Worm (Caenorhabditis elegans) whole organism, L4 larva: ENCODE data around the gene R11D1.12.

Source experiments
- F10B5.3 ChIP-seq: sonication (generic microtip); optimal IDR thresholded peaks from 2 replicates; lab custom pipeline; 2016; ENCODE audit warnings: mild to moderate bottlenecking, missing genetic modification characterization, missing compliant biosample characterization
- F44E2.7 ChIP-seq: fragments of 200-800 bp; sonication (Bioruptor generic); IDR thresholded peaks from 2 replicates; pipeline ENCODE4 v2.1.2; 2022; ENCODE audit warnings: missing genetic modification characterization, missing compliant biosample characterization
- R02D3.7 ChIP-seq: fragments of 150-350 bp; sonication (generic microtip); optimal IDR thresholded peaks from 3 replicates; lab custom pipeline; 2014; ENCODE audit warnings: missing biosample characterization, missing genetic modification characterization
- T20F7.1 ChIP-seq: fragments of 200-800 bp; sonication (Bioruptor generic); optimal IDR thresholded peaks from 2 replicates; lab custom pipeline; 2018; ENCODE audit warnings: mild to moderate bottlenecking, missing genetic modification characterization, missing compliant biosample characterization
- T26A8.4 ChIP-seq: fragments of 200-800 bp; sonication (Bioruptor generic); IDR thresholded peaks from 2 replicates; pipeline ENCODE4 v1.3.6; 2022; ENCODE audit warnings: missing genetic modification characterization, missing compliant biosample characterization
- Y48G9A.11 ChIP-seq: fragments of 200-800 bp; sonication (Bioruptor generic); IDR thresholded peaks from 2 replicates; pipeline ENCODE4 v1.3.6; 2022; ENCODE audit warnings: missing genetic modification reagents, missing genetic modification characterization, missing compliant biosample characterization
- ZK337.2 ChIP-seq: fragments of 200-800 bp; sonication (Bioruptor generic); IDR thresholded peaks from 2 replicates; pipeline ENCODE4 v1.3.6; 2022; ENCODE audit warnings: missing genetic modification reagents, missing genetic modification characterization, missing compliant biosample characterization
- ama-1 ChIP-seq: fragments of 150-350 bp; optimal IDR thresholded peaks from 2 replicates; lab custom pipeline; 2014; ENCODE audit warnings: inconsistent platforms, mixed read lengths
- ceh-28 ChIP-seq: fragments of 150-350 bp; optimal IDR thresholded peaks from 2 replicates; lab custom pipeline; 2014; ENCODE audit warnings: missing biosample characterization, missing genetic modification reagents, missing genetic modification characterization
- ceh-82 ChIP-seq: sonication (generic microtip); optimal IDR thresholded peaks from 2 replicates; lab custom pipeline; 2017; ENCODE audit warnings: missing biosample characterization, missing genetic modification characterization
- daf-12 ChIP-seq: fragments of 150-350 bp; optimal IDR thresholded peaks from 2 replicates; lab custom pipeline; 2014; ENCODE audit warnings: missing biosample characterization, missing genetic modification reagents, missing genetic modification characterization
- daf-16 ChIP-seq, 3 experiments: sonication (generic microtip); optimal IDR thresholded peaks; 2 replicates each; lab custom pipeline; 2016 to 2017; ENCODE audit warnings: missing genetic modification characterization in 3 of 3, missing genetic modification reagents in 3 of 3, mild to moderate bottlenecking in 2 of 3, missing compliant biosample characterization in 2 of 3, missing biosample characterization in 1 of 3, moderate library complexity in 1 of 3
- daf-19 ChIP-seq: fragments of 200-800 bp; sonication (Bioruptor generic); conservative IDR thresholded peaks from 2 replicates; pipeline ENCODE4 v1.3.6; 2022; ENCODE audit warnings: missing genetic modification characterization, missing compliant biosample characterization
- dmd-6 ChIP-seq: fragments of 200-800 bp; sonication (Bioruptor generic); IDR thresholded peaks from 2 replicates; pipeline ENCODE4 v1.3.6; 2022; ENCODE audit warnings: missing genetic modification reagents, missing genetic modification characterization, missing compliant biosample characterization
- dpl-1 ChIP-seq: fragments of 150-350 bp; optimal IDR thresholded peaks from 2 replicates; lab custom pipeline; 2014; ENCODE audit warnings: missing biosample characterization, missing genetic modification reagents, missing genetic modification characterization
- dve-1 ChIP-seq: sonication (generic microtip); optimal IDR thresholded peaks from 2 replicates; lab custom pipeline; 2017; ENCODE audit warnings: antibody characterized with exemption, mild to moderate bottlenecking, missing genetic modification characterization, missing compliant biosample characterization; ENCODE audit not compliant: insufficient read depth
- egl-27 ChIP-seq: sonication (generic microtip); optimal IDR thresholded peaks from 3 replicates; lab custom pipeline; 2017; ENCODE audit warnings: missing biosample characterization, missing genetic modification reagents, missing genetic modification characterization
- gei-8 ChIP-seq: fragments of 200-800 bp; sonication (Bioruptor generic); optimal IDR thresholded peaks from 2 replicates; lab custom pipeline; 2018; ENCODE audit warnings: mild to moderate bottlenecking, missing genetic modification characterization, missing compliant biosample characterization
- lin-1 ChIP-seq: fragments of 200-800 bp; sonication (Bioruptor generic); IDR thresholded peaks from 2 replicates; pipeline ENCODE4 v1.3.6; 2022; ENCODE audit warnings: missing genetic modification reagents, missing genetic modification characterization, missing compliant biosample characterization
- lin-15B ChIP-seq: fragments of 150-350 bp; sonication (generic microtip); optimal IDR thresholded peaks from 3 replicates; lab custom pipeline; 2014; ENCODE audit warnings: missing biosample characterization, missing genetic modification characterization
- lin-38 ChIP-seq: fragments of 200-800 bp; sonication (Bioruptor generic); IDR thresholded peaks from 2 replicates; pipeline ENCODE4 v1.3.6; 2022; ENCODE audit warnings: missing genetic modification reagents, missing genetic modification characterization, missing compliant biosample characterization
- lir-3 ChIP-seq: sonication (generic microtip); optimal IDR thresholded peaks from 2 replicates; lab custom pipeline; 2016; ENCODE audit warnings: mild to moderate bottlenecking, missing genetic modification characterization, missing compliant biosample characterization
- lsy-2 ChIP-seq, 2 experiments: fragments of 150-350 bp in 1 of 2; sonication (generic microtip) in 1 of 2; optimal IDR thresholded peaks; 2 replicates each; lab custom pipeline; 2014 to 2017; ENCODE audit warnings: missing biosample characterization in 2 of 2, missing genetic modification characterization in 2 of 2
- madf-9 ChIP-seq: fragments of 200-800 bp; sonication (Bioruptor generic); conservative IDR thresholded peaks from 2 replicates; pipeline ENCODE4 v1.3.6; 2022; ENCODE audit warnings: missing genetic modification reagents, missing genetic modification characterization, missing compliant biosample characterization
- mdl-1 ChIP-seq, 2 experiments: fragments of 150-350 bp in 1 of 2; sonication (generic microtip) in 1 of 2; optimal IDR thresholded peaks; 2 replicates each; lab custom pipeline; 2014 to 2017; ENCODE audit warnings: missing biosample characterization in 2 of 2, missing genetic modification characterization in 2 of 2
- mxl-2 ChIP-seq: fragments of 200-800 bp; sonication (Bioruptor generic); conservative IDR thresholded peaks from 2 replicates; pipeline ENCODE4 v1.3.6; 2022; ENCODE audit warnings: missing genetic modification reagents, missing genetic modification characterization, missing compliant biosample characterization
- nhr-42 ChIP-seq: fragments of 200-800 bp; sonication (Bioruptor generic); IDR thresholded peaks from 2 replicates; pipeline ENCODE4 v1.3.6; 2022; ENCODE audit warnings: missing genetic modification characterization, missing compliant biosample characterization
- nhr-77 ChIP-seq: fragments of 150-350 bp; optimal IDR thresholded peaks from 2 replicates; lab custom pipeline; 2014; ENCODE audit warnings: missing biosample characterization, missing genetic modification characterization
- sdz-12 ChIP-seq: fragments of 200-800 bp; sonication (Bioruptor generic); optimal IDR thresholded peaks from 2 replicates; lab custom pipeline; 2018; ENCODE audit warnings: mild to moderate bottlenecking, missing genetic modification characterization, missing compliant biosample characterization
- snpc-1.2 ChIP-seq: fragments of 200-800 bp; sonication (Bioruptor generic); IDR thresholded peaks from 2 replicates; pipeline ENCODE4 v1.3.6; 2022; ENCODE audit warnings: missing genetic modification reagents, missing genetic modification characterization, missing compliant biosample characterization
- spr-1 ChIP-seq: sonication (generic microtip); optimal IDR thresholded peaks from 2 replicates; lab custom pipeline; 2016; ENCODE audit warnings: mild to moderate bottlenecking, missing genetic modification characterization, missing compliant biosample characterization
- tag-97 ChIP-seq: fragments of 200-800 bp; sonication (Bioruptor generic); IDR thresholded peaks from 2 replicates; pipeline ENCODE4 v1.3.6; 2022; ENCODE audit warnings: missing genetic modification characterization, missing compliant biosample characterization
- unc-39 ChIP-seq: sonication (generic microtip); optimal IDR thresholded peaks from 2 replicates; lab custom pipeline; 2017; ENCODE audit warnings: missing biosample characterization, missing genetic modification characterization
- unc-62 ChIP-seq, 3 experiments: fragments of 150-350 bp in 1 of 3; sonication (generic microtip); optimal IDR thresholded peaks in 2 of 3; peaks in 1 of 3; 1 replicate in 1 of 3; 2 replicates in 2 of 3; lab custom pipeline; 2014 to 2017; ENCODE audit warnings: missing biosample characterization in 3 of 3, missing genetic modification characterization in 3 of 3, missing genetic modification reagents in 3 of 3, missing genotype in 1 of 3
- vab-7 ChIP-seq: fragments of 200-800 bp; sonication (Bioruptor generic); IDR thresholded peaks from 2 replicates; pipeline ENCODE4 v1.3.6; 2022; ENCODE audit warnings: missing genetic modification reagents, missing genetic modification characterization, missing compliant biosample characterization
- zfp-2 ChIP-seq: sonication (generic microtip); optimal IDR thresholded peaks from 2 replicates; lab custom pipeline; 2016; ENCODE audit warnings: mild to moderate bottlenecking, missing genetic modification characterization, missing compliant biosample characterization
- zfp-3 ChIP-seq: fragments of 200-800 bp; sonication (Bioruptor generic); conservative IDR thresholded peaks from 2 replicates; pipeline ENCODE4 v1.3.6; 2022; ENCODE audit warnings: missing genetic modification reagents, missing genetic modification characterization, missing compliant biosample characterization
- ztf-7 ChIP-seq: fragments of 150-350 bp; optimal IDR thresholded peaks from 2 replicates; lab custom pipeline; 2014; ENCODE audit warnings: missing biosample characterization, missing genetic modification characterization

Gene R11D1.12

DNA sequence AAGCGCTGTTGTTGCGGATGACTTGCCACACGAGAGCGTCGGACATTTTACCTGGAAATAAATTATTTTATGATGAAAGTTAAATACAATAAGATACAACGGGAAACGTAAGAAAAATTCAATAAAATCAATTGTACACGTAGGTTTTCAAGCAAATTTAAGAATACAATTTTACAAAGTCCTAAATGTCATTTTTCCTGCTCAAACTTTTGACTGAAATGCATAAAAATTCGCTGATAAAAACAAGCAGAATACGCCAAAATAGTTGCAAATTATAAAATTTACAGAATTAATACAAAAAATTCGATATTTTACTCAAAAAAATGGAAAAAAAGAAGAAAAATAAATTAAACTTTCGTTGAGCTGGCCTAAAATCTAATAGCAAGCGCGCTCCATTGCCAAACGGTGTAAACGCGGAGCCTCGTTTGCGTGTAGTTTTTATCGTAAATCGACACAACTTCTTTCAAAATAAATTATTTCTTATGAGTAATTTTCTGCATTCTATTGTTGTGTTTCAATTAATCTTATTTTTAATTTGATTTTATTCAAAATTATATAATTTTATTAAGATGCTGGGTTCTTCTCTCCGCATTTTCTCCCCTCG is 2.4 kb upstream of the R11D1.12 start, which contains the start of the genes rpl-28 and mrpl-49 (continued):
- no peak for TF ChIP-seq unc-39 (tag; lab: Kevin White, UChicago)
- TF ChIP-seq daf-16 (GFP tag; optimal IDR thresholded peaks at IDR 0.05; lab: Kevin White, UChicago): no peak
- peak; percentile 57 for TF ChIP-seq daf-16 (tag; optimal IDR thresholded peaks at IDR 0.05; lab: Kevin White, UChicago)
- no peak for TF ChIP-seq F10B5.3 (tag; lab: Kevin White, UChicago)
- peak; percentile 86 for TF ChIP-seq lin-15B
- TF ChIP-seq unc-62 (GFP tag; optimal IDR thresholded peaks at IDR 0.05 in 1 of 2; lab: Kevin White, UChicago): peak in 1 of 2 experiments; percentile 71
- no peak for TF ChIP-seq unc-62 (tag; optimal IDR thresholded peaks at IDR 0.05; lab: Kevin White, UChicago)
- no peak for TF ChIP-seq mxl-2 (GFP tag; lab: Robert Waterston, UW)
- TF ChIP-seq lin-1 (GFP tag; lab: Robert Waterston, UW): no peak
- TF ChIP-seq nhr-77 (tag; lab: Kevin White, UChicago): peak; percentile 96
- TF ChIP-seq tag-97 (GFP tag; lab: Robert Waterston, UW): no peak
- TF ChIP-seq sdz-12 (GFP tag; lab: Kevin White, UChicago): no peak
- TF ChIP-seq snpc-1.2 (GFP tag; lab: Robert Waterston, UW): no peak
- TF ChIP-seq dmd-6 (GFP tag; lab: Robert Waterston, UW): peak; percentile 67
- TF ChIP-seq daf-12 (tag; lab: Kevin White, UChicago): no peak
- no peak for TF ChIP-seq ceh-28 (tag; lab: Kevin White, UChicago)
- no peak for TF ChIP-seq lir-3 (tag; lab: Kevin White, UChicago)
- no peak for TF ChIP-seq F44E2.7 (GFP tag; lab: Robert Waterston, UW)
- TF ChIP-seq T20F7.1 (GFP tag; lab: Kevin White, UChicago): peak; percentile 99
- 0 out of 2 replicates have a peak, but pooled peaks have one; percentile 6 for TF ChIP-seq vab-7
- TF ChIP-seq nhr-42: 0 out of 2 replicates have a peak, but pooled peaks have one; percentile 57
- peak in 1 of 2 experiments; percentile 20 for TF ChIP-seq mdl-1 (tag; optimal IDR thresholded peaks at IDR 0.05; lab: Kevin White, UChicago)
- peak; percentile 85 for TF ChIP-seq dpl-1 (GFP tag; lab: Kevin White, UChicago)
- 0 out of 2 replicates have a peak, but pooled peaks have one; percentile 6 for TF ChIP-seq ZK337.2 (GFP tag; lab: Robert Waterston, UW)
- TF ChIP-seq dve-1 (tag; lab: Kevin White, UChicago): peak; percentile 90
- no peak for TF ChIP-seq spr-1
- peak; percentile 38 to 94 for TF ChIP-seq lsy-2 (tag; optimal IDR thresholded peaks at IDR 0.05; lab: Kevin White, UChicago)
- peak; percentile 99 for TF ChIP-seq Y48G9A.11 (GFP tag; lab: Robert Waterston, UW)
- no peak for TF ChIP-seq zfp-3
- peak; percentile 79 for TF ChIP-seq R02D3.7 (tag; lab: Kevin White, UChicago)

DNA sequence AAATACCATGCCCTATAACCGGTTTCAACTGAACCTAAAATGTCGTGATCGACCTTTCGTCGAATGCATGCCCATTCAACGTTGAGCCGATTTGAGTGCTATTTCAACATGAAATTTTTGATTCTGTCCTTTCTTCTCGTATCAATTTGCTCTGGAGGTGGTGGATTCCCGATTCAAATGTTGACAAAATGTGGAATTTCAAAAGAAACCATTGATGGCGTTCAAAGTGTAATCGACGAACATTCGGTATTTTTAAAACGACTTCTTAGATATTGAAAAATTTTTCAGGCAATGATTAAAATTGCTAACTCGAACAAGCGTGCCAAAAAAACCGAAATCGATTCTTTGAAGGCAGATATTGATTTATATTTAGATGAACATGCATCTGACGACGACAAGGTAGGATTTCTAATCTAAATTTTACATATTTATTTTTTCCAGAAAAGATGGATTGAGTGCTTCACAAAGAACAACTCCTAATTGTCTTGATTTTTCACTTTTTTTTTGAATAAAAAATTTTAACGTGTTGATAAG is 1.4 kb upstream of the R11D1.12 start, which contains the start of gene R11D1.13:
Gene R11D1.13 (plus strand): TSS at position 51 of the 534 bp plus-strand sequence.
- TF ChIP-seq lin-38 (GFP tag; lab: Robert Waterston, UW) (peak; percentile 36; the same call in 1 of the 2 replicates), Y48G9A.11 (GFP tag; lab: Robert Waterston, UW) (peak; percentile 31; the same call in 1 of the 2 replicates), daf-19 (GFP tag; lab: Robert Waterston, UW) (0 out of 2 replicates have a peak, but pooled peaks have one; percentile 46), snpc-1.2 (GFP tag; lab: Robert Waterston, UW) (no peak)

DNA sequence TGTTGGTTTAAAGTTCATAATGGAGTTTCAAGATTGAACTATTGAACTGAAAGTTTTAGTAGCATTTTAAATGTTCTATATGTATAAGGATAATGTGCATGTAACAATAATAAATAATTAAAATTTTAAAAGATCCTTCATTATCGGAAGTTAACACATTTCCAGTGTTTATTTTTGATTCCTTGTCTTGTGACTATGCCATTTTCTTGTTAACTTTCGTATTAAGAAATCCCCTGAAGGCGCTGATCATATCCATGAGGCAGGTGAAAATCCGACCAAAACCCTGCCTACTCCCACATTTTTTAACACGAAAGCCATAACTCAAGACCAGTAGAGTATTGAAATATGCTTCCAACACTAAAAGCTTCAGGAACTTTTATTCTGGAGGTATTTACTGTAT is 6.1 kb downstream of the R11D1.12 start, which contains the start of gene R11D1.7:
Gene R11D1.7 (plus strand): TSS at position 301 of the 400 bp plus-strand sequence.
- TF ChIP-seq T26A8.4 (no peak), ztf-7 (tag; lab: Kevin White, UChicago) (no peak), ceh-82 (no peak), spr-1 (no peak), madf-9 (GFP tag; lab: Robert Waterston, UW) (no peak), egl-27 (tag; lab: Kevin White, UChicago) (no peak), zfp-2 (no peak), gei-8 (no peak), ama-1 (no peak)
- TF ChIP-seq, all 104 proteins: peak for 0
